ENCODE assay signal across 2 worm cellular contexts in the genomic region with DNA sequence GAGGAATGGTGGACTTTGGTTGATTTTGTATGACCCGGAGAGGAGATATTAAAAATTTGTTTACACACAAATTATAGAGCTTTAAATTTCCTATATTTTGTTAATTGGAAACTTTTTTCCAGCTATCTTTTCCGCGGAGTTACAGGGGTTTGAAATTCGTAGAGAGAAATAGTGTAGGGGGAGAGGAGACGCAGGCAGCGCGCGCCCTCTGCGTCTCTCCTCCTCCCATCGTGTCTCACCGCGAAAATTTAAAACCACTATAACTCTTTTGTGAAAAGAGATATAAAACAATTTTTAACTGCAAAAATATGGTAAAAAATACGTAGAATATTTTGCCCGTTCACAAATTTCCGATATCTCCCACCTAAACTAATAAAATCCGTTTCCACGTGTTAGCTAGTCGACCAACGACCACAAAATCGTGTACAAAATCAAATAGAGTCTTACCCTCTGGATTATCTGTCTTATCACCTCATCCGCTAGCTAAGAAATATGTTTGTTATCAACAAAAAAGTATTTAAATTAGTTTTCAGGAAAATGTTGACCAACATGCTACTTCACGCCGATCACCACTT.
TF ChIP-seq lines count a peak whose summit lies in the region.

nhr-277 (plus strand) TSS at position 525 of the 575 bp plus-strand sequence.

TF ChIP-seq in whole organism, L1 larva, 84 proteins besides CTCF, POLR2A, EP300 and RAD21:
- TF ChIP-seq efl-1 (optimal IDR thresholded peaks at IDR 0.05; lab: Kevin White, UChicago), result no peak
- TF ChIP-seq efl-1 (GFP tag; optimal IDR thresholded peaks at IDR 0.05 in 1 of 2; lab: Kevin White, UChicago), result peak in 1 of 2 experiments; percentile 11
- peak; percentile 9 for TF ChIP-seq nhr-85 (tag; lab: Kevin White, UChicago)
- no peak for TF ChIP-seq lin-13 (GFP tag; optimal IDR thresholded peaks at IDR 0.05; lab: Kevin White, UChicago)
- no peak for TF ChIP-seq ceh-82 (tag; optimal IDR thresholded peaks at IDR 0.05; lab: Kevin White, UChicago)
- no peak for TF ChIP-seq lin-39 (tag; optimal IDR thresholded peaks at IDR 0.05; lab: Kevin White, UChicago)
- no peak for TF ChIP-seq ztf-4 (tag; optimal IDR thresholded peaks at IDR 0.05; lab: Kevin White, UChicago)
- TF ChIP-seq dsc-1 (tag; optimal IDR thresholded peaks at IDR 0.05; lab: Kevin White, UChicago), result no peak
TF ChIP-seq in whole organism, L1 larva: peak in this region for 2.

TF ChIP-seq in whole organism, young adult, 124 proteins besides CTCF, POLR2A, EP300 and RAD21:
- TF ChIP-seq B0261.1 (tag; optimal IDR thresholded peaks at IDR 0.05; lab: Kevin White, UChicago), result no peak
- TF ChIP-seq Y95B8A.8 (GFP tag; IDR thresholded peaks at IDR 0.05; lab: Robert Waterston, UW), result no peak
- TF ChIP-seq efl-1 (GFP tag; optimal IDR thresholded peaks at IDR 0.05; lab: Kevin White, UChicago), result no peak
- TF ChIP-seq hmg-1.2 (GFP tag; IDR thresholded peaks at IDR 0.05; lab: Robert Waterston, UW), result peak; percentile 94
- no peak for TF ChIP-seq hlh-26 (GFP tag; conservative IDR thresholded peaks at IDR 0.05; lab: Robert Waterston, UW)
- TF ChIP-seq athp-1 (tag; optimal IDR thresholded peaks at IDR 0.05; lab: Kevin White, UChicago), result no peak
